Worm (Caenorhabditis elegans) whole organism, midembryonic: ENCODE data around the gene math-23.

Experiments used
- T22C8.4 ChIP-seq: fragments of 200-800 bp; sonication (Bioruptor generic); IDR thresholded peaks from 2 replicates; pipeline ENCODE4 v1.3.6; 2022; ENCODE audit warnings: missing genetic modification characterization, missing compliant biosample characterization
- klf-2 ChIP-seq: fragments of 200-800 bp; sonication (Bioruptor generic); conservative IDR thresholded peaks from 2 replicates; pipeline ENCODE4 v1.3.6; 2022; ENCODE audit warnings: missing genetic modification reagents, missing genetic modification characterization, missing compliant biosample characterization
- med-1 ChIP-seq: sonication (generic microtip); optimal IDR thresholded peaks from 2 replicates; lab custom pipeline; 2017; ENCODE audit warnings: missing genetic modification characterization, mild to moderate bottlenecking, missing compliant biosample characterization, antibody characterized with exemption, missing genetic modification reagents; ENCODE audit not compliant: insufficient read depth
- ztf-23 ChIP-seq: fragments of 200-800 bp; sonication (Bioruptor generic); IDR thresholded peaks from 2 replicates; pipeline ENCODE4 v1.3.6; 2022; ENCODE audit warnings: missing genetic modification reagents, missing genetic modification characterization, missing compliant biosample characterization

DNA sequence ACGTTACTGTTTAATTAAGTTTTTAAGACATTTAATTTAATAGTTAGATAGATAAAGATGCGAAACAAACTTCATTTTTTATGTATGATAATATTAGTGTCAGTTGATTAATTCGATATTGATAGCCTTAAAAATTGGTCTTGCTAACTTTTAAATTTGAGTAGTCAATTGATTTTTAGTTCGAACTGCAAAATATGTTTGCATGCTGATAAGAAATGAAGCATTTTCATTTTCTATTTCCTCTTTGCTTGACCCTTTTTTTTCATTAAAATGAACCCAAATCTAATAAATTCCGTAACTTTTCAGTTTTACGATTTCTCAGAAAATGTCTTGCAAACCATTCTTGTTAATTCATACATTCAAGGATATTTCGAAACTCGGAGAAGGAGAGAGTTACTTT is 3.0 kb downstream of the math-23 start, which contains the start of gene math-22:
- TF ChIP-seq klf-2 (GFP tag; lab: Robert Waterston, UW) (no peak), med-1 (GFP tag; lab: Kevin White, UChicago) (no peak), T22C8.4 (GFP tag; lab: Robert Waterston, UW) (no peak), ztf-23 (no peak)
